Worm (Caenorhabditis elegans): ENCODE results near the gene srh-79.
"Not testable (repeated sequence)": the region's sequence is repeated elsewhere in the genome, so short reads cannot be mapped to it uniquely, and the experiment has no call there.

Gene srh-79

DNA sequence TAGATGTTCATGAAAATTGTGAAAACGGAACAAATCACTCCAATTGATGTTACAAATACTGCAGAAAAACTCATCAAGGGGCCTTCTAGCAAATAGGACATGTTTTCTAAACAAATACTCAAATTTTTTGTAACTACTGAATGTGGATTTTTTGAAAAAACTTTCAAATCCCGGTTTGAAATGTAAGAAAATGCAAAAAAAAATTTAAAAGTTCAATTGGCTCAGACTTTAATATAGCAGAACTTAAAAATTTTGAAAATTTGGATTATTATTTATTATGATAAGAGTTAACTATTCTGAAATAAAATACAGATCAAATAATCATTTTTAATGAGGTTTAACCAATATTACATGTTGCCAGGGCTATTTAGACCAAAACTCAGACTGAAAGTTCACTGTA lies 7.2 kb upstream of the srh-79 start, which contains the start of gene srbc-9:
TSS of gene srbc-9 (minus strand) at position 101 of the 400 bp plus-strand sequence.
- TF ChIP-seq him-1 (tag; optimal IDR thresholded peaks at IDR 0.05) (no peak), dao-5 (tag; optimal IDR thresholded peaks at IDR 0.05) (no peak), W03F9.2 (tag; optimal IDR thresholded peaks at IDR 0.05) (no peak)

DNA sequence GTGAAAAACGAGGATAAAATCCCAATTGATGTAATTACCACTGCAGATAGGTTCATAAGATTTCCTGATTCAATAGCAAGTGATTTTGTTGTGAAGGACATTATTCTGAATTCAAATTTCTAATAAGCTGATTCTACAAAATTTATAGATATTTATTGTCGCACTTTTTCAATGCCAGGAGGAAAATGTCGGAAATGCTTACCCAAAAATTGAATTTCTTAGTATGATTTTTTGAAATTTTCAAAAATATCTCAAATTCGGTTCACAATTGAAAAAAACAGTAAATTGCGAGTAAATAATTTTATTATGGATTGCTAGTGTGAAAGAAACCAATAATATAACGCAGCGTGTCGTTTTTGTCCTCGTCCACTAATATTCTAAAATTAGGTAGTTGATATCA lies 4.6 kb upstream of the srh-79 start, which contains the start of gene srbc-10:
TSS of gene srbc-10 (minus strand) at position 101 of the 400 bp plus-strand sequence.
- no peak for TF ChIP-seq him-1 (tag; optimal IDR thresholded peaks at IDR 0.05)
- no peak for TF ChIP-seq dao-5 (tag; optimal IDR thresholded peaks at IDR 0.05)
- no peak for TF ChIP-seq W03F9.2 (tag; optimal IDR thresholded peaks at IDR 0.05)

DNA sequence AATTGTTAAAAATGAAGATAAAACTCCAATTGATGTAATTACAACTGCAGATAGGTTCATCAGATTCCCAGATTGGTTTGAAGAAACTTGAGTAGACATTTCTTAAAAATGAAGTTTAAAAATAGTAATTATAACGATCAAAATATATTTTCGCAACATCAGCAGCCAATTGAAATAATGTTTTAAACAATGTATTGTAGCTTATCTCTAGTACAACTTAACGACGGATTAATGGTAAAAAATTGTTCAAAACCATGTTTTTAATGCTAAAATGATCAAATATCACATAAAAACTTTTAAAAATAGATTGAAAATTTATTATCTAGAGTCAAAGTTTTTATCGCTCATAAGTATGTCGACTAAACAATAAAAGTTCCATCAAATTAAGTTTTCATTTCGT lies 2.4 kb upstream of the srh-79 start, which contains the start of gene srbc-11:
TSS of gene srbc-11 (minus strand) at position 101 of the 400 bp plus-strand sequence.
- TF ChIP-seq W03F9.2 (tag; optimal IDR thresholded peaks at IDR 0.05) (no peak), him-1 (tag; optimal IDR thresholded peaks at IDR 0.05) (no peak), dao-5 (tag; optimal IDR thresholded peaks at IDR 0.05) (no peak)

DNA sequence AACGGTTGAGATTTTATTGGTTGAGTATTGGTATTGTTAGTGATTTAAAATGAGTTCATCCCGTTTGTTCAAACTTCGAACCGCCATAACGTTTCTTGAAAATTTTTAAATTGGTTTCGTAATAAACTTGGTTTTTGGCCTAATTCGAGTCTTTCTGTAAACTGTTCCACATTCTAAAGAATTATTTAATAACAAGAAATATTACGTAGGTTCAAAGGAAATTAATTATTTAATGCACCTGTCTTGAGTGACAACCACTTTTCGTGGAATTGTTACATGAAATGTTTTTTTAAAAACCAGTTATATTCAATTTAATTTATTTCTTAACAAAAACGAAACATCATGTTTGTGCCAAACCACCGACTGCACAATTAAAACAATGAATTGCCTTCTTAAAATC lies 3.7 kb downstream of the srh-79 start:
- TF ChIP-seq dao-5 (tag; optimal IDR thresholded peaks at IDR 0.05) (no peak), him-1 (tag; optimal IDR thresholded peaks at IDR 0.05) (no peak), W03F9.2 (tag; optimal IDR thresholded peaks at IDR 0.05) (no peak)

DNA sequence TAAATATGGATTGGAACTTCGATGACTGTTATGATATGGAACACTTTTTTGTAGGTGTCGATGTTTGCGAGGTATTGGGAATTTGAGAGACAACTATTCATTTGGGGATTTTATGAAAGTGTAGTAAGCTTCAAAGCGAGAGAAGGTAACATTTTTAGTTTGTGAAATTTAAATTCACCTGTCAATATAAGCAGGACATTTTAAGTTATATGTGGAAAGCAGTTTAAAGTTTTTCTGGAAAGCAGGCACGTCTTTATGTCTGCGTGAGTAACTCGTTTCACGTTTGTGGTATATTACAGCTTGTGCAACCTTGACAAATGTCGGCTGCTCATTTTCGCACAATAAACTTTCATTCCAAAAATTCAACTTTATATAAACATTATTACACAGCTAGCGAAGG lies 6.7 kb downstream of the srh-79 start, which contains the start of gene srh-229:
TSS of gene srh-229 (minus strand) at position 101 of the 400 bp plus-strand sequence.
- TF ChIP-seq him-1 (tag; optimal IDR thresholded peaks at IDR 0.05) (no peak), W03F9.2 (tag; optimal IDR thresholded peaks at IDR 0.05) (no peak), dao-5 (tag; optimal IDR thresholded peaks at IDR 0.05) (no peak)

DNA sequence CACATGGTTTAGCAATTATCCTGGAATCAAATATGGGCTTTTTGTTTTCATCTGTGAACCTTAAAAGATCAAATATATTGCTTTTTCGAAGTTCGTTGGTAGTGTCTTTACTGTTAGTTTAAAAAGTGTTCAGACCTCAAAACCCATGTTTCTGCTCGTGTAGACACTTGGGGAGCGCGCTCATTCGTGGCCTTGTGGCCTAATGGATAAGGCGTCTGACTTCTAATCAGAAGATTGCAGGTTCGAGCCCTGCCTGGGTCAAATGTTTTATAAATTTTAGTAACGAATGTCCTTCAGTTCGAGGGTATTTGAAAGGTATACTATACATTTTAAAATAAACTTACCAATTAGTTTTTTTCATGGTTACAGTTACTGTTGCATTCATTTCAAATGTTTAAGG lies 8.7 kb downstream of the srh-79 start:
- TF ChIP-seq W03F9.2 (tag; optimal IDR thresholded peaks at IDR 0.05) (no peak), dao-5 (tag; optimal IDR thresholded peaks at IDR 0.05) (no peak), him-1 (tag; optimal IDR thresholded peaks at IDR 0.05) (no peak)

DNA sequence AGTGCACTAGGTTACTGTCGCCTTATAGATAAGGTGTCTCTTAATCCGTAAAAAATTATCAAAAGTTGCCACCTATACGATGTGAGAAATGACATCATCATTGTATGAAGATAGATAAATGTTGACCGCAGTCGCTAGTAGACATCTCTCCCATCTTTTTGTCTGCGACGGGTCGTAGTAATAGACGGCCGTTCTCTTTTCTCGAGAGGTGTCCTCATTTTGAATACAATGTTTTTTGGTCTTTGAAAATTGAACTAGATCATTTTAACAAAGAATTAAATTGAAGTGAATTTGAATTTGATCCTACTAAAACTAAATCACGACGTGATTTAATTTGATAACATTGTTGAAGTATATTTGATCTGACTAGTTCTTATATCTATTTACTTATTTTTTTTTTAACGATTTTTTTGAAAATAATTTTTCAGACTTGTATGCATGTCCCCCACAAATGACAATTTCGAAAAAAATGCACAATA lies 11.1 kb downstream of the srh-79 start, which contains the start of the genes str-31 and nhr-172:
TSS of gene str-31 (minus strand) at position 101 of the 479 bp plus-strand sequence.
TSS of gene nhr-172 (plus strand) at position 429 of the 479 bp plus-strand sequence.
- TF ChIP-seq him-1 (tag; optimal IDR thresholded peaks at IDR 0.05) (no peak), dao-5 (tag; optimal IDR thresholded peaks at IDR 0.05) (no peak), W03F9.2 (tag; optimal IDR thresholded peaks at IDR 0.05) (no peak)

DNA sequence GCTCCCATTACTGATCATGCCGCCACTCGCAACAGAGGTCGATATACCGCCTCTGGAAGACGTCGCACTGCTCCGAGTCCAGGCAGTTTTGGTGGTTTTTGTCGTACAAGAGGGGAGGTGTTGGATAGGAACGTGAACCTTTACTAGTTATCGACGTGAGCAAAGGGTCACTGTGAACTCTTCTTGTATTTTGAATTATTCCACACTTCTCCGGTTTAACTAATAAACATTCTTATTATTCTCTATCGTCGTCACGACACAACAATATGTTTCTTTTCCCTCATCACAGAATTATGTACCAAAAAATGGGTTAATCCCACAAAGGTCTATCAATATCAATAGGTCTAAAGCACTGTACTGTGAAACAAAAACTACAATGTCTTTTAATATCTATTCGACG lies 13.9 kb downstream of the srh-79 start, which contains the start of gene nhr-171:
TSS of gene nhr-171 (plus strand) at position 301 of the 400 bp plus-strand sequence.
- TF ChIP-seq dao-5, W03F9.2, him-1 (tag; optimal IDR thresholded peaks at IDR 0.05): not testable (repeated sequence)

DNA sequence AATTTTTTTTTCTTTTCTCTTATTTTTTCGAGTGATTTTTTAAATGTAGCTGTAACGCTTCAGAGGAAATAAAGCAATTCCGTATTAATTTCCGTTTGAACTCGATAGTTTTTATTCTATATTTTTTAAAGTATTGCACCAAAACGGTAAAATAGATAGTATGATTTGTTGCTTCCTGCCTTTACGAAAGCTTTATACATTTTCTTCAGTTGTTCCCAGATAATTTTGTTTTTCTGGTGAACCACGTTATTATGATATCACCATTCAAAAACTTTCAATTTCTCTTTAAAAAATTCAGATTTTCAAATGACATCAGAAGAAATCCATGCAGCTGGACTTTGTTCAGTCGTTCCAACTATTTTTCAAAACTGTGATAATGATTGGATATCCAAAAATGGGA lies 17.4 kb downstream of the srh-79 start, which contains the start of gene srb-18:
TSS of gene srb-18 (plus strand) at position 301 of the 400 bp plus-strand sequence.
- TF ChIP-seq him-1 (tag; optimal IDR thresholded peaks at IDR 0.05) (no peak), dao-5 (tag; optimal IDR thresholded peaks at IDR 0.05) (no peak)

DNA sequence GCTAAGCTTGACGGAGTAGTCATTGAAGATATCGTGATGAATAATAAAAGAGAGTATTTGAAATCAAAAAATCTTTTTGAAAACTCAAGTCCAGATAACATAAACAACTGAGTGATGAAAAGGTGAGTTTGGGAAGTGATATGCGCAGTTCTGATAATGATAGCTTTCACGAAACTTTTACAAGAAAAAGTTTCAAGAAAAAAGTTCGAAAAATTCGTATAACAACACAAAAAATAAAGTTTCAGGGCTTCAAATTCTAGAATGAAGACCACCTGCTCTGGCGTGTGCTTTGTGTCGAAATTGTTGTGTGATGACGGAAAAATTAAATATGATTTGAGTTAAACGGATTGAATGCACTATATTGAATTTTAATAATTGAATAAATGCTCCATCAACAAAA lies 22.5 kb downstream of the srh-79 start, which contains the start of gene srb-19:
TSS of gene srb-19 (minus strand) at position 101 of the 400 bp plus-strand sequence.
- TF ChIP-seq dao-5 (tag; optimal IDR thresholded peaks at IDR 0.05) (no peak), W03F9.2 (tag; optimal IDR thresholded peaks at IDR 0.05) (no peak), him-1 (tag; optimal IDR thresholded peaks at IDR 0.05) (no peak)

DNA sequence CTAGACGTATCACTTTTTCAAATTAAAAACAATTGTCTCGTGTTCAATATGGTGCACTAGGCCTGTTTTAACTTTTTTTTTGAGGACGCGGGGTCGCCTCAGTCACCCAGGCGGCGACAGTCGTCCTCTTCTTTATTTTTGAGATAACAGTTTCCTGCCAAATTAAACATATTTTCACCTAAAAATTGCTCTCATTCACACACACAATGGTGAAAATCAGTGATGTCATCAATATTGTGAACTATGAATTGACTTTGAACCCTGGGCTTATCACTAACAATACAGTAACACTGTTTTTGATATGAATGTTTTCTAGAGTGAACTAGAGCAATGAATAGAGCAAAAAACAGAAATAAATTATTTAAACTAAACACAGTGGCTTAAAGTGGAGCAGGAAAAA lies 23.8 kb downstream of the srh-79 start:
- no peak for TF ChIP-seq dao-5 (tag; optimal IDR thresholded peaks at IDR 0.05)
- TF ChIP-seq W03F9.2 (tag; optimal IDR thresholded peaks at IDR 0.05), result no peak
- TF ChIP-seq him-1 (tag; optimal IDR thresholded peaks at IDR 0.05), result no peak

DNA sequence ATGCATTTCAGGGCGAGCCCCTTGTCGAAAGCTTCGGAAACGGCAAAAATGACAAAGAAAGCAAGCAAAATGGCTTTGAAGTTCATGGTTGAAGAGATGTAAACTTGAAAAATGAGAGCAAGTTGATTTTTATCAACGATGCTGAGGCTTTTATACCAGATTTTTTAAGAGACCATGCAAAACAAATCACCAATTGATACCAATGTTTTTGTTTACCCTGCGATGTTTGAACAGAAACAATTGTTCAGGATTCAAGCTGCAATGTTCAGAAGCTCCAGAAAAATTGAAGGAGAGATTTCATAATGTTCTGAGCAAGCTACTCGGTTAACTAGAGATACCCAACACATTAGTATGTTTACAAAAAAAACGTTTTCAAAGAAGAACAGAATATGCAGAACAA lies 24.7 kb downstream of the srh-79 start, which contains the start of gene C54F6.15:
TSS of gene C54F6.15 (minus strand) at position 101 of the 400 bp plus-strand sequence.
- TF ChIP-seq W03F9.2 (tag; optimal IDR thresholded peaks at IDR 0.05) (no peak), him-1 (tag; optimal IDR thresholded peaks at IDR 0.05) (no peak), dao-5 (tag; optimal IDR thresholded peaks at IDR 0.05) (no peak)

DNA sequence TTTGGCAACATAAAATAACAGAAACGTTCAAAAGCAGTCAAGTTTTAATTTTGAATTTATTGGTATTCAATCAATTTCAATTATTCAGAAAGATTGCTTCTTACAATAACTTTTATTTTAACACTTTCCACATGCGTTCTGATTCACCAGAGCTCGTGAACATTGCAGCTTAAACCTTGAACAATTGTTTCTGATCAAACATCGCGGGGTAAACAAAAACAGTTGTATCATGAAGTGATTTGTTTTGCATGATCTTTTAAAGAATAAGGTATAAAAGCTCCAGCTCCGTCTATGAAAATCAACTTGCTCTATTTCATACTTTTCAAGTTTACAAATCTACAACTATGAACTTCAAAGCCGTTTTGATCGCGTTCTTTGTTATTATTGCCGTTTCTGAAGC lies 25.9 kb downstream of the srh-79 start, which contains the start of gene C54F6.6:
TSS of gene C54F6.6 (plus strand) at position 301 of the 400 bp plus-strand sequence.
- TF ChIP-seq dao-5 (tag; optimal IDR thresholded peaks at IDR 0.05) (no peak), him-1 (tag; optimal IDR thresholded peaks at IDR 0.05) (no peak), W03F9.2 (tag; optimal IDR thresholded peaks at IDR 0.05) (no peak)

DNA sequence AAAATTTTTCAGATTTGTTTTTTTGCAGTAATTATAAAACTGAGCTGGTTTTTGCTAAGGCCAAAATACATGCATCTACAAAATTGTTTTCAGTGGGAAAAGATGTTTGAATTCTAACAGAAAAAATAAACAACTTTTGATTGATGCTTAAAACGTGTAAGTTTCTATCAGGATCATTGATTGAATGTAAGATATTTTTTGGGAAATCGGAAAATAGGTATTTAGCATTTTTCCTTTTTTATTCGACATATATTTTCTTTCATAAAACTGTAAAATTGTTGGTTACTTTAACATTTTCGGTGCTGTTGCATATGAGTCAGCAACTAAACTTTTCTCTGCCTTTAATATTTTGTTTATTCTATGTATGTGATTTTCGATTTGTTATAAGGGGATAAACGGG lies 26.9 kb downstream of the srh-79 start, which contains the start of gene C54F6.20:
TSS of gene C54F6.20 (plus strand) at position 301 of the 400 bp plus-strand sequence.
- TF ChIP-seq W03F9.2 (tag; optimal IDR thresholded peaks at IDR 0.05), result no peak
- TF ChIP-seq dao-5 (tag; optimal IDR thresholded peaks at IDR 0.05), result no peak
- TF ChIP-seq him-1 (tag; optimal IDR thresholded peaks at IDR 0.05), result no peak
